Worm (Caenorhabditis elegans) whole organism, L1 larva: ENCODE measurements around the gene K07H8.5.

Source experiments
- F16B12.6 ChIP-seq: fragments of 150-350 bp; optimal IDR thresholded peaks from 2 replicates; lab custom pipeline; 2014; ENCODE audit warnings: missing biosample characterization, missing genetic modification characterization
- nhr-12 ChIP-seq: sonication (generic microtip); optimal IDR thresholded peaks from 2 replicates; lab custom pipeline; 2017; ENCODE audit warnings: missing biosample characterization, missing genetic modification characterization
- tlp-1 ChIP-seq: fragments of 150-350 bp; optimal IDR thresholded peaks from 2 replicates; lab custom pipeline; 2014; ENCODE audit warnings: missing biosample characterization, missing genetic modification characterization
- unc-130 ChIP-seq: fragments of 150-350 bp; optimal IDR thresholded peaks from 2 replicates; lab custom pipeline; 2017; ENCODE audit warnings: missing biosample characterization, missing genetic modification characterization, inconsistent platforms
- unc-62 ChIP-seq: fragments of 150-350 bp; optimal IDR thresholded peaks from 2 replicates; lab custom pipeline; 2014; ENCODE audit warnings: missing biosample characterization, missing genetic modification reagents, missing genetic modification characterization

DNA sequence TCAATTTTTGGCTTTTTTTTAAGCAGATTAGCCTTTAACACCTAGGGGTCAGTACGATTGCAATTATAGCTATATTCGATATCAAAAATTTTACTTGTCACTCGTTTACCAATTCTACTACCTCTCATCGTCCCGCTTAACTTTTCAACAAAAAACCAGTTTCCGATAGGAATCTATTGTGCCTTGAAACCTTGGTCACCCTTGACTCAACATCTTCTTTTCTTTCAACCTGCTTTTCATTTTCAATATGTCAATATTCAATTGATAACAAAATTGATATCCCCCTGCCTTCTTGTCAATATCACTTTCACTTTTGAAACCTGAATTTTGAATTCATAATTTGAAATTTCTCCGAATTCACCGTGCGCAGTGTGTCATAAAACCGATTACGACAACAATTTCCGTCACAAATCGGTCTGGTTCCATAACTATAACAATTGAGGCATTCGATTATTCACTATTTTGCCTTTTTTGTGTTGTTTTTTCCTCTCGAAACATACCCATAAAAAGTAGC is 34.6 kb downstream of the K07H8.5 start:
- TF ChIP-seq unc-130 (tag; lab: Kevin White, UChicago) (no peak), unc-62 (no peak), F16B12.6 (tag; lab: Kevin White, UChicago) (no peak), nhr-12 (tag; lab: Kevin White, UChicago) (no peak), tlp-1 (tag; lab: Kevin White, UChicago) (no peak)
